Worm (Caenorhabditis elegans) whole organism, L2 larva: ENCODE measurements around the gene asp-18.

Experiments used
- R02D3.7 ChIP-seq: fragments of 150-350 bp; optimal IDR thresholded peaks from 2 replicates; lab custom pipeline; 2014; ENCODE audit warnings: missing biosample characterization, missing genetic modification characterization
- Y55F3AM.14 ChIP-seq: fragments of 200-800 bp; sonication (Bioruptor generic); optimal IDR thresholded peaks from 2 replicates; lab custom pipeline; 2018; ENCODE audit warnings: mild to moderate bottlenecking, missing genetic modification characterization, missing compliant biosample characterization
- alr-1 ChIP-seq: fragments of 150-350 bp; optimal IDR thresholded peaks from 2 replicates; lab custom pipeline; 2014; ENCODE audit warnings: missing biosample characterization, missing genetic modification characterization
- aly-2 ChIP-seq: fragments of 150-350 bp; optimal IDR thresholded peaks from 2 replicates; lab custom pipeline; 2014; ENCODE audit warnings: missing biosample characterization, missing genetic modification characterization
- ama-1 ChIP-seq: fragments of 150-350 bp; optimal IDR thresholded peaks from 2 replicates; lab custom pipeline; 2018; ENCODE audit warnings: inconsistent platforms
- ceh-82 ChIP-seq: fragments of 150-350 bp; optimal IDR thresholded peaks from 2 replicates; lab custom pipeline; 2014; ENCODE audit warnings: missing biosample characterization, missing genetic modification characterization
- crh-2 ChIP-seq: sonication (generic microtip); optimal IDR thresholded peaks from 2 replicates; lab custom pipeline; 2017; ENCODE audit warnings: missing biosample characterization, missing genetic modification characterization
- dmd-4 ChIP-seq: sonication (generic microtip); optimal IDR thresholded peaks from 2 replicates; lab custom pipeline; 2017; ENCODE audit warnings: missing biosample characterization, missing genetic modification characterization
- egl-27 ChIP-seq: sonication (generic microtip); optimal IDR thresholded peaks from 3 replicates; lab custom pipeline; 2017; ENCODE audit warnings: missing biosample characterization, missing genetic modification reagents, missing genetic modification characterization
- elt-1 ChIP-seq: fragments of 150-350 bp; optimal IDR thresholded peaks from 2 replicates; lab custom pipeline; 2014; ENCODE audit warnings: missing biosample characterization, missing genetic modification characterization
- elt-3 ChIP-seq: sonication (generic microtip); optimal IDR thresholded peaks from 2 replicates; lab custom pipeline; 2017; ENCODE audit warnings: missing biosample characterization, missing genetic modification characterization
- fos-1 ChIP-seq: fragments of 150-350 bp; optimal IDR thresholded peaks from 2 replicates; lab custom pipeline; 2014; ENCODE audit warnings: missing biosample characterization, missing genetic modification characterization
- gmeb-1 ChIP-seq: fragments of 150-350 bp; optimal IDR thresholded peaks from 2 replicates; lab custom pipeline; 2014; ENCODE audit warnings: missing biosample characterization, missing genetic modification characterization
- lin-13 ChIP-seq: fragments of 150-350 bp; optimal IDR thresholded peaks from 2 replicates; lab custom pipeline; 2014; ENCODE audit warnings: missing biosample characterization, missing genetic modification reagents, missing genetic modification characterization
- lin-39 ChIP-seq: fragments of 150-350 bp; optimal IDR thresholded peaks from 2 replicates; lab custom pipeline; 2014; ENCODE audit warnings: missing biosample characterization, missing genetic modification reagents, missing genetic modification characterization
- lsy-2 ChIP-seq, 2 experiments: fragments of 150-350 bp in 1 of 2; sonication (generic microtip) in 1 of 2; optimal IDR thresholded peaks; 2 replicates each; lab custom pipeline; 2014 to 2017; ENCODE audit warnings: missing biosample characterization in 2 of 2, missing genetic modification characterization in 2 of 2
- mab-5 ChIP-seq: fragments of 150-350 bp; optimal IDR thresholded peaks from 2 replicates; lab custom pipeline; 2014; ENCODE audit warnings: missing biosample characterization, missing genetic modification characterization
- nhr-10 ChIP-seq: sonication (generic microtip); optimal IDR thresholded peaks from 2 replicates; lab custom pipeline; 2017; ENCODE audit warnings: missing biosample characterization, missing genetic modification characterization
- nhr-12 ChIP-seq: fragments of 150-350 bp; optimal IDR thresholded peaks from 2 replicates; lab custom pipeline; 2014; ENCODE audit warnings: missing biosample characterization, missing genetic modification characterization
- nhr-21 ChIP-seq: fragments of 150-350 bp; optimal IDR thresholded peaks from 2 replicates; lab custom pipeline; 2014; ENCODE audit warnings: missing biosample characterization, missing genetic modification characterization
- nhr-237 ChIP-seq: fragments of 150-350 bp; optimal IDR thresholded peaks from 2 replicates; lab custom pipeline; 2014; ENCODE audit warnings: missing biosample characterization, missing genetic modification characterization
- nhr-25 ChIP-seq: fragments of 150-350 bp; sonication (generic microtip); optimal IDR thresholded peaks from 3 replicates; lab custom pipeline; 2014; ENCODE audit warnings: missing biosample characterization, missing genetic modification characterization
- nhr-6 ChIP-seq: fragments of 150-350 bp; optimal IDR thresholded peaks from 2 replicates; lab custom pipeline; 2014; ENCODE audit warnings: missing biosample characterization, missing genetic modification characterization
- nhr-77 ChIP-seq: fragments of 150-350 bp; optimal IDR thresholded peaks from 2 replicates; lab custom pipeline; 2014; ENCODE audit warnings: missing biosample characterization, missing genetic modification characterization
- peb-1 ChIP-seq: fragments of 150-350 bp; optimal IDR thresholded peaks from 2 replicates; lab custom pipeline; 2014; ENCODE audit warnings: missing biosample characterization, missing genetic modification characterization
- sem-4 ChIP-seq: fragments of 150-350 bp; optimal IDR thresholded peaks from 2 replicates; lab custom pipeline; 2014; ENCODE audit warnings: missing biosample characterization, missing genetic modification reagents, missing genetic modification characterization
- skn-1 ChIP-seq: sonication (generic microtip); optimal IDR thresholded peaks from 2 replicates; lab custom pipeline; 2017; ENCODE audit warnings: missing biosample characterization, missing genetic modification characterization
- unc-55 ChIP-seq: fragments of 150-350 bp; sonication (generic microtip); optimal IDR thresholded peaks from 3 replicates; lab custom pipeline; 2014; ENCODE audit warnings: missing biosample characterization, missing genetic modification reagents, missing genetic modification characterization
- ztf-1 ChIP-seq: fragments of 200-800 bp; sonication (Bioruptor generic); conservative IDR thresholded peaks from 2 replicates; pipeline ENCODE4 v1.3.6; 2022; ENCODE audit warnings: missing genetic modification characterization, missing compliant biosample characterization
- ztf-4 ChIP-seq: fragments of 150-350 bp; optimal IDR thresholded peaks from 2 replicates; lab custom pipeline; 2014; ENCODE audit warnings: missing biosample characterization, missing genetic modification characterization

asp-18 gene

DNA sequence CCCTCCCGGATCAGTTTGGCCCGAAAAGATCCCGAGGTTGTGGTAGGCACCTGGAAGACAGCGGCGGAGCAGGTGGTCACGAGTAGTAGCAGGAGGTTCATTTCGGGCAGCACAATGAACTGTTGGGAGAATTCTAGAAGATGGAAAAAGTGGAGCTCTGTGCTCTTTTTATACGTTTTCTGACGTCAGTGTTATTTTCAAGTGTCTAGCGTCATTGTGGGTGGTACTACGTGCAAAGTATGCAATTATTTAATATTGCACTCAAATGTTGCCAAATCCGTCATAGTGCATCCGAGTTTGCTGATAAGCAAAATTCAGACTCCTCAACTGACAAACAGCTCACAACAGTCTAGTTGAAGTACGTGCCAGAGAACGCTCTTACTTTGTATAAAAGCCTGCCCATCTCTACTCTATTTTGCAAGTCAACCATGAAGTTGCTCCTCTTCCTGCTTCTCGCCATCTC is at the start of gene asp-18, which contains the start of gene scl-19:
Gene asp-18 (minus strand): TSS at position 101 of the 463 bp plus-strand sequence.
Gene scl-19 (plus strand): TSS at position 413 of the 463 bp plus-strand sequence.
- TF ChIP-seq ama-1 (lab: Kevin White, UChicago) (no peak), ztf-1 (GFP tag; lab: Robert Waterston, UW) (no peak), ztf-4 (tag; lab: Kevin White, UChicago) (no peak), nhr-12 (no peak)

DNA sequence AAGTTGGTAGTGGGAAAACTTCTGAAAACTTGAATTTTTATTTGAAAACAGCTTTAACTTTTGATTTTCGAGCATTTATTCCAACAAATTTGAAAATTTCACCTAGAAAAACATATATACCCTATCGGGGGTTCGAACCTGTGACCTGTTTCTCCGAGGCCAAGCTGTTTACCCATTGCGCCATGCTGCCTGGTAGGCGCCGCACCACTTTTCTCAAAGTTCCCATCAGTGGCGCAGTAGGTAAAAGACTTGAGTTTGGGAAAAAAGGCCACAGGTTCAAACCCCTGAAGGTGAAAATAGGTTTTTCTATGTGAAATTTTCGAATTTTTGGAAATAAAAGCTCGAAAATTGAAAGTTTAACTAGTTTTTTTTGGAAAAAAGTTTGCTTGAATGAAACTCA is 49.1 kb upstream of the asp-18 start:
- TF ChIP-seq dmd-4 (no peak), nhr-77 (tag; lab: Kevin White, UChicago) (no peak), ztf-4 (tag; lab: Kevin White, UChicago) (no peak), aly-2 (tag; lab: Kevin White, UChicago) (no peak), nhr-25 (tag; lab: Kevin White, UChicago) (no peak), egl-27 (tag; lab: Kevin White, UChicago) (no peak), alr-1 (tag; lab: Kevin White, UChicago) (no peak), lsy-2 (tag; optimal IDR thresholded peaks at IDR 0.05; lab: Kevin White, UChicago) (no peak), nhr-21 (tag; lab: Kevin White, UChicago) (no peak), mab-5 (no peak)
- TF ChIP-seq, all 48 proteins: peak for 0

DNA sequence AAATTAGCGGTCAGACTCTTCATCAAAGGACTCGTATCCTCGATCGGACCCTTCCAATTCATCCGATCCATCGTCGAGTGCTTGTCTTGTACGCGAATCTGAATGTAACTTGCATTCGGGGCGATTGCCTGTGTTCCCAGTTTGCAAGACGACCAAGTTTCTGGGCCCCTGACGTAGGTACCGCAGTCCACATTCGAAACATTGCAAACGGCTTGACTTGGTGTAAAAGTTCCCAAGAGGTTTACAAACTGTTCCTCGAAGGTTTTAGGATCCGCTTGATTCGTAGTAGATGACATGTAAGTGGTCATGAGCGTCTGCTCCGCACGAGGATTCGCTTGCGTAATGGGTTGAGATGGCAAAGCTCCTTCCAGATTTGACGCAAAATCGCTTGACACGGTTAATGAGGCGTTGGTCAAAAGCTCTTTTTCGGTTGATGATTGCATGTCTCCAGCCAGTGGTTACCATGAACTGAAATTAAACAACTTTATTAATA is 44.8 kb upstream of the asp-18 start, which contains the start of gene Y17D7B.4:
Gene Y17D7B.4 (minus strand): TSS at position 443 of the 493 bp plus-strand sequence.
- no peak for TF ChIP-seq R02D3.7 (tag; lab: Kevin White, UChicago)
- no peak for TF ChIP-seq ztf-1 (GFP tag; lab: Robert Waterston, UW)
- TF ChIP-seq ceh-82 = no peak
- no peak for TF ChIP-seq skn-1 (tag; lab: Kevin White, UChicago)
- no peak for TF ChIP-seq lin-13 (GFP tag; lab: Kevin White, UChicago)
- TF ChIP-seq Y55F3AM.14 (GFP tag; lab: Kevin White, UChicago) = no peak
- TF ChIP-seq unc-55 (GFP tag; lab: Kevin White, UChicago) = no peak
- TF ChIP-seq sem-4 = no peak
- TF ChIP-seq elt-1 (tag; lab: Kevin White, UChicago) = no peak

ce11 chrV:18772761-18773160 is 41.3 kb upstream of the asp-18 start, which contains the start of gene clec-257:
clec-257 (plus strand) TSS chrV:18773061.
- TF ChIP-seq nhr-237 (tag; lab: Kevin White, UChicago) (no peak), peb-1 (tag; lab: Kevin White, UChicago) (no peak), nhr-10 (tag; lab: Kevin White, UChicago) (no peak)

DNA sequence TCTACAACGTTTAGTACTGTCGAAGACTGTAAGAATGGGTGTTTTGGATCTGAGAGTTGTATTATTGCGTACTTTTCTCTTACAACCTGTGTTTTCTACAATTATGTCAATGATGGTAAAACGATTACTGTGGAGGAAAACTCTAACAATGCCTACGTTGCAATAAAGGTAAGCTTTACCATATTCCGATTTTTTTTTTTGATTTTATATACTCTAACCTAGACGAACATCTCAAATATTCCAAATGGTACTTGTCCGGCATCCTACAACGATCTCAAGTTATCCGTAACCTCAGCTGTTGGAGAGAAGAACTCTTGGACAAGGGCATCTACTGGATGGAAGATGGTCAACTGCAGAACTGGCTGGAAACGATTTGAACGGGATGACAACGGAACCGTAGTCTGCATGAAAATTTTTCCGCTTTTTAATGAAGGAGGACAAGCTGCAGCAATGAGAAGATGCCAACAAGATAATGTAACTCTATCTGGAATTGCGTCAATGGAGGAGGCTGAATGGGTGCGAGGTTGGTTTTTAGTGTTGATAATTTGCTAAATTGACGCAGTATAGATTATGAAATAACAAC is 40.4 kb upstream of the asp-18 start:
- no peak for TF ChIP-seq nhr-6 (tag; lab: Kevin White, UChicago)
- no peak for TF ChIP-seq dmd-4
- no peak for TF ChIP-seq skn-1 (tag; lab: Kevin White, UChicago)
- no peak for TF ChIP-seq fos-1 (tag; lab: Kevin White, UChicago)
- no peak for TF ChIP-seq mab-5
- no peak for TF ChIP-seq sem-4
- TF ChIP-seq lsy-2 (tag; optimal IDR thresholded peaks at IDR 0.05; lab: Kevin White, UChicago) = no peak

DNA sequence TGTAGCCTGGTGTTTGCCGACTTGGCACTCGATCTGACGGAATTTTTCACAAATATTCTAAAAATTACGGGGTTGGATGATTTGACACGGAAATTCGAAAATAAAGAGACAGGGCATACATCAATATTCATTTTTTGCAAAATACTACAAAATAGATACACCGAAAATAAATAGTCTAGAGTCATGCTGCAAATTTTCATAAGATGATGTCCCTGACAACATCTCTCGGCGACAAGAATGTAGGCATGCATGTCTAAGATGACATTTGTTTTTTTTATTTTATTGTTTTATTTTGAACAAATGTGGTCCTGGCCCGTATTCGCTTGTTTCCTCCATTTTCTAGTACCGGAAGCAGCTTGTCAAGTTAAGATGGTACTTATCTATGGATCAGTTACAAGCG is 39.9 kb upstream of the asp-18 start, which contains the start of gene clec-256:
Gene clec-256 (plus strand): TSS at position 301 of the 400 bp plus-strand sequence.
- no peak for TF ChIP-seq dmd-4
- no peak for TF ChIP-seq elt-3 (tag; lab: Kevin White, UChicago)
- no peak for TF ChIP-seq alr-1 (tag; lab: Kevin White, UChicago)
- no peak for TF ChIP-seq aly-2 (tag; lab: Kevin White, UChicago)
- no peak for TF ChIP-seq crh-2 (tag; lab: Kevin White, UChicago)
- no peak for TF ChIP-seq lin-39 (tag; lab: Kevin White, UChicago)
- TF ChIP-seq gmeb-1 (tag; lab: Kevin White, UChicago) = no peak
- no peak for TF ChIP-seq ztf-4 (tag; lab: Kevin White, UChicago)
- no peak for TF ChIP-seq ceh-82
